Fruit fly (Drosophila melanogaster): ENCODE measurements around the gene gcm2.

gcm2 gene

dm6 chr2L:9567398-9567856, 40.9 kb upstream of the gcm2 start (continued):
- TF ChIP-seq CG11695 (GFP tag; IDR thresholded peaks at IDR 0.05) = peak; percentile 94
- TF ChIP-seq ro (GFP tag; IDR thresholded peaks at IDR 0.05) = peak; percentile 72; the same call in 1 of the 2 replicates
- peak; percentile 97 for TF ChIP-seq Dbx (GFP tag; IDR thresholded peaks at IDR 0.05)
- peak; percentile 88 for TF ChIP-seq CG18476 (GFP tag; optimal IDR thresholded peaks at IDR 0.05)
- peak; percentile 95 for TF ChIP-seq ewg (GFP tag; optimal IDR thresholded peaks at IDR 0.05)
- peak; percentile 95 for TF ChIP-seq btn (GFP tag; optimal IDR thresholded peaks at IDR 0.05)
- TF ChIP-seq eve (GFP tag; optimal IDR thresholded peaks at IDR 0.05) = peak in 1 of 2 experiments; percentile 72
- TF ChIP-seq GATAe (GFP tag; conservative IDR thresholded peaks at IDR 0.05) = peak; percentile 88
- peak; percentile 96 for TF ChIP-seq CG15514 (GFP tag; optimal IDR thresholded peaks at IDR 0.05)
- TF ChIP-seq hbn (GFP tag; IDR thresholded peaks at IDR 0.05; ENCODE audit: partially characterized antibody) = peak; percentile 38
- TF ChIP-seq CG7745 (tag; optimal IDR thresholded peaks at IDR 0.05) = peak; percentile 75
- peak; percentile 94 for TF ChIP-seq CG17829 (tag; optimal IDR thresholded peaks at IDR 0.05)
- peak; percentile 98 for TF ChIP-seq Fer2 (tag; optimal IDR thresholded peaks at IDR 0.05)
- TF ChIP-seq cg (GFP tag; optimal IDR thresholded peaks at IDR 0.05) = peak; percentile 80
- TF ChIP-seq CG17612 (GFP tag; IDR thresholded peaks at IDR 0.05) = peak; percentile 79
- TF ChIP-seq CG7786 (GFP tag; optimal IDR thresholded peaks at IDR 0.05) = peak; percentile 74
- peak; percentile 91 for TF ChIP-seq CG10979 (tag; optimal IDR thresholded peaks at IDR 0.05)
- TF ChIP-seq CG17328 (GFP tag; IDR thresholded peaks at IDR 0.05) = peak; percentile 98
- TF ChIP-seq HLH3B (GFP tag; IDR thresholded peaks at IDR 0.05) = peak; percentile 95
- TF ChIP-seq gce (GFP tag; IDR thresholded peaks at IDR 0.05) = peak; percentile 98
- no peak for TF ChIP-seq hkb (optimal IDR thresholded peaks at IDR 0.05)
- TF ChIP-seq hkb (GFP tag; IDR thresholded peaks at IDR 0.05) = peak; percentile 99
- peak; percentile 95 for TF ChIP-seq grau (tag; optimal IDR thresholded peaks at IDR 0.05)
- TF ChIP-seq ATbp (GFP tag; optimal IDR thresholded peaks at IDR 0.05) = peak; percentile 100
- peak; percentile 98 for TF ChIP-seq CG18599 (GFP tag; optimal IDR thresholded peaks at IDR 0.05)
- peak; percentile 94 for TF ChIP-seq CG2202 (tag; optimal IDR thresholded peaks at IDR 0.05)
- TF ChIP-seq CG12659 (GFP tag; optimal IDR thresholded peaks at IDR 0.05) = peak; percentile 99
- TF ChIP-seq fru (optimal IDR thresholded peaks at IDR 0.05) = no peak
- TF ChIP-seq Mes4 (GFP tag; optimal IDR thresholded peaks at IDR 0.05) = peak; percentile 96
- peak; percentile 100 for TF ChIP-seq CG13296 (GFP tag; optimal IDR thresholded peaks at IDR 0.05)
- peak; percentile 100 for TF ChIP-seq NfI (GFP tag; optimal IDR thresholded peaks at IDR 0.05)
- peak; percentile 78 for TF ChIP-seq Abd-B (GFP tag; optimal IDR thresholded peaks at IDR 0.05)
- TF ChIP-seq so (GFP tag; IDR thresholded peaks at IDR 0.05) = peak; percentile 99
- TF ChIP-seq CG7963 (GFP tag; IDR thresholded peaks at IDR 0.05; ENCODE audit: partially characterized antibody) = no peak
- peak; percentile 97 for TF ChIP-seq CG15601 (tag; optimal IDR thresholded peaks at IDR 0.05)
- TF ChIP-seq cas (GFP tag; IDR thresholded peaks at IDR 0.05) = peak; percentile 77
- TF ChIP-seq CG14014 (GFP tag; IDR thresholded peaks at IDR 0.05) = peak; percentile 96
- peak; percentile 82 for TF ChIP-seq HLH54F (GFP tag; optimal IDR thresholded peaks at IDR 0.05)
- TF ChIP-seq CG5953 (GFP tag; IDR thresholded peaks at IDR 0.05) = peak; percentile 98
- peak in 1 of 2 experiments; percentile 31 for TF ChIP-seq tll (GFP tag; optimal IDR thresholded peaks at IDR 0.05)
- TF ChIP-seq oc (tag; optimal IDR thresholded peaks at IDR 0.05) = peak; percentile 98
- TF ChIP-seq Awh (GFP tag; IDR thresholded peaks at IDR 0.05) = peak; percentile 98
- peak; percentile 72 for TF ChIP-seq gt (GFP tag; IDR thresholded peaks at IDR 0.05)
- TF ChIP-seq br (optimal IDR thresholded peaks at IDR 0.05) = no peak
- peak; percentile 96 for TF ChIP-seq CG31441 (GFP tag; IDR thresholded peaks at IDR 0.05)
- TF ChIP-seq CoRest (tag; optimal IDR thresholded peaks at IDR 0.05) = peak; percentile 93
- peak; percentile 92 for TF ChIP-seq vfl (GFP tag; optimal IDR thresholded peaks at IDR 0.05)
- peak; percentile 54 for TF ChIP-seq CG30020 (tag; optimal IDR thresholded peaks at IDR 0.05)
- peak; percentile 96 for TF ChIP-seq HLHmδ (GFP tag; optimal IDR thresholded peaks at IDR 0.05)
- TF ChIP-seq Dll (GFP tag; IDR thresholded peaks at IDR 0.05; ENCODE audit: partially characterized antibody) = no peak
- TF ChIP-seq Oaz (GFP tag; IDR thresholded peaks at IDR 0.05) = peak; percentile 93

Data from whole organism, embryonic.